Fruit fly (Drosophila melanogaster): Measurements from ENCODE around the gene Parg.

Parg gene

dm6 chrX:3681729-3682482 lies 10.6 kb upstream of the Parg start:
- no peak for TF ChIP-seq insv (optimal IDR thresholded peaks at IDR 0.05)
- no peak for TF ChIP-seq psq (optimal IDR thresholded peaks at IDR 0.05)
- no peak for TF ChIP-seq h (optimal IDR thresholded peaks at IDR 0.05)
- no peak for TF ChIP-seq ttk (optimal IDR thresholded peaks at IDR 0.05)
- TF ChIP-seq Sin3A (optimal IDR thresholded peaks at IDR 0.05), result no peak
- no peak for TF ChIP-seq Myc (optimal IDR thresholded peaks at IDR 0.05)

DNA sequence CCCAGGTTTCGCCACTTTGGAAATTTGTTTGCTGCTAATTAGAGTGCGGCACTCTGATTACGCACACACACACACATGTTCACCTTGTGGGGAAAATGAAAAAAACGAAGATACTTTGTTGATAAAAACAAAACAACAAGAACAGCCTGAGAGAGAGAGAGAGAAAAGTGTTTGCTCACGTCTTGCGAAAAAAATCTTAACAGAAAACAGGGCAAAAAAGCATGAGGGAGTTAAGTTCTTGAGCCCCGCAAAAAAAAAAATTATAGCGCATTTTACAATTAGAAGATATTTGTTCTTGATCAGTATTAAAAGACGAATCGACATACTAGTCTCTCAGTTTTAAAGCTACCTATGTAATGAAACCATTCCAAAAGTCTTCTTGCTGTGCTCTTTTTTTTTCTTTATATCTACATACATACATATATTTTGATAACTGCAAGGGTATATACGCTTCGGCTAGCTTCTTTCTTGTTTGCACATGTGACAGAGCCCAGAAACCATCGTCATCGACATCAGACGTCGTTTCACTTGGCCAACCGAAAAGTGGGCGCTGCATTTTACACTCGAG lies 9.5 kb upstream of the Parg start:
- TF ChIP-seq Myc (optimal IDR thresholded peaks at IDR 0.05), result no peak
- TF ChIP-seq ttk (optimal IDR thresholded peaks at IDR 0.05), result no peak
- no peak for TF ChIP-seq h (optimal IDR thresholded peaks at IDR 0.05)
- no peak for TF ChIP-seq insv (optimal IDR thresholded peaks at IDR 0.05)
- TF ChIP-seq Sin3A (optimal IDR thresholded peaks at IDR 0.05), result no peak
- no peak for TF ChIP-seq psq (optimal IDR thresholded peaks at IDR 0.05)

DNA sequence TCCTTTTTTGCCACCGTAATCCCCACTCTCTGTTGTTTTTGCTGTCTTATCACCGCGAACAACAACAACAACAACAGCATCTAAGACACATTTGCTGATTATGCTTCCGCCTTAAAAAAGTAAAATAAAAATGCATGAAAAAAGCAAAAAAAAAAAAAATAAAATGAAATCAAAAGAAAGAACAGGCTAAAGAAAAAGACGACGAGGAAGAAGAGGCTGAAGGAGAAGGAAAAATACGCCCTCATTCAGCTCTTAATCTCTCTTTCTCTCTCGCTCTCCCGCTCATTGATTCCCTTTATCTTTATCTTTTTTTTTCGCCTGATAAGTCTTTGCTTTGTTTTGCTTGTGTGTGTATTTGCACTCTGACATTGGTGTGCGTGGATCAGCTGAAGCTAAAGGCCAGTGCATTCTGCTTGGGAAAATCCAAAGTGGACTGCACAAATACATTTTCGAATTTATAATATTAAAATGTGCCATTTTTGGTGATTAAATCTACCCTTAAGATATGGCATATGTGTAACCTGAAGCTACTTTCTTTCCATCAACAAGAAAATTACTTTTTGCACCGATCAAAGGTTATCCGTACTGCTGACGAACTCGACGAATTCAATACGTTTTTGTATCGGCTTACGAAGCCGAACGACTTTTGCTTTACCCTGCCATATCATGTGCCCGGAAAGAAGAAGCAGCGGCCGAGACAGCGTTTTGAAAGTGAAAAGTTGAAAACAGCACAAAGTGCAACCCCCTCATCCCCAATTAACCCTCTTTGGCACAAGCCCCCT lies 8.8 kb upstream of the Parg start:
- TF ChIP-seq ttk (optimal IDR thresholded peaks at IDR 0.05), result no peak
- no peak for TF ChIP-seq Myc (optimal IDR thresholded peaks at IDR 0.05)
- TF ChIP-seq h (optimal IDR thresholded peaks at IDR 0.05), result no peak
- no peak for TF ChIP-seq insv (optimal IDR thresholded peaks at IDR 0.05)
- TF ChIP-seq Sin3A (optimal IDR thresholded peaks at IDR 0.05), result no peak
- no peak for TF ChIP-seq psq (optimal IDR thresholded peaks at IDR 0.05)

DNA sequence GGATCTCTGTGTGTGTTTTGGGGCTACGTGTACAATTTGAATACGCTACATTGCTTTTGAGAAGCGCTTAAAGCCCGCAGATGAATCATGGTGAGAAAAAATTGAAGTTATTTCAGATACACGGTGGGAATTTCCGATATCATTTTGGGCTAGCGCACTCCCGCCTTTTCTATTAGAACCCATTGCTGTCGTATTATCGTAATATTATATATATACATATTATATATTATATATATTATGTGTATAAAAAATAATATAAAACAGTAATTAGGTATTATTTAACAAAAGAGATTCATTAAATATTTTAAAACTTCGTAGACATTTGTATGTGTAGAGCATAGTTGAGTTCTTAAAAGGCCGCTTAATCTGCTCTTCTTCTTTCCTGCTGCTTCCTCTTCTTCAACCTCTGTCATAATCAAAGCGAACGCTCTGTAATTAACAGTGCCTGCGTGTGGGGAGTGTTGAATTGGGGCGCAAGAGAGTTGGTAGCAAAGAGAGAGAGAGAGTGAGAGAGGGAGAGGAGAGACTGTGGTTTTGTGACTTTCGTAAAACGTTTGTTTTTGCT lies 6.6 kb upstream of the Parg start:
- TF ChIP-seq insv (optimal IDR thresholded peaks at IDR 0.05) (no peak), Sin3A (optimal IDR thresholded peaks at IDR 0.05) (no peak), h (optimal IDR thresholded peaks at IDR 0.05) (no peak)

- no peak for TF ChIP-seq insv (optimal IDR thresholded peaks at IDR 0.05)
- no peak for TF ChIP-seq Myc (optimal IDR thresholded peaks at IDR 0.05)
- TF ChIP-seq ttk (optimal IDR thresholded peaks at IDR 0.05), result no peak
- no peak for TF ChIP-seq psq (optimal IDR thresholded peaks at IDR 0.05)
- TF ChIP-seq h (optimal IDR thresholded peaks at IDR 0.05), result no peak
- TF ChIP-seq Sin3A (optimal IDR thresholded peaks at IDR 0.05), result no peak
These were observed 6.0 kb upstream of the Parg start for dm6 chrX:3677156-3677846.

DNA sequence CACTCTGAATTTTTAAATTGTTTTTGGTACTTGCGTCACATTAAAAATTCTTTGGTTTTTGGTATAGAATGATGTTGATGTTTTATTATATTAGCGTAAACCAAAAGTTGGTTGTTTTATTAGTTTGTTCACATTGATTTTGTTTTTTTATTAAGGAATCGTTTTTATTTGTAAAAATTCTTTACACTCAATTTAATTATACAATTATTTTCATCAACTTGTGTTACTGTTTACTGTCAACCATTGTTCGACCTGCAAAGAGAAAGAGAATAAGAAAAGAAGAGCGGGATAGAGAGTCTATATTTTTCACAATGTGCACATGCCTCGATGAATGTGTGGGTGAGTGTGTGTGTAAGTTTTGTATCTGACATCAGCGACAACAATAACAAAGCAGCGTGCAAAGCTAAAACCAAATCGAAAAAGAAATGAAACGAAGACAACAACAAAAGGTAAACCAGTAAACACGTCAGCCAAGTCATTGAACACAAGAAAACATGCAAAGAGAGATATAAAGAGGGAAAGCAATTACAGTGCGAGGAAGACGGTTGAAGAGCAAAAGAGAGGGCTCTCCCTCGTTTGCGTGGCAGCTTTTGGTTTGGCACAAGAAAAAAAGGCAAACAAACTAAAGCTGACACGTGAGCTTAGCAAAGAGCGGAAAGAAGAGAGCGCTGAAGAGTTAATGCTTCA lies 5.3 kb upstream of the Parg start:
- no peak for TF ChIP-seq Sin3A (optimal IDR thresholded peaks at IDR 0.05)

dm6 chrX:3675538-3675937 lies 4.2 kb upstream of the Parg start:
- TF ChIP-seq h (optimal IDR thresholded peaks at IDR 0.05) (no peak), Myc (optimal IDR thresholded peaks at IDR 0.05) (no peak), insv (optimal IDR thresholded peaks at IDR 0.05) (no peak), Sin3A (optimal IDR thresholded peaks at IDR 0.05) (no peak), ttk (optimal IDR thresholded peaks at IDR 0.05) (no peak)

- TF ChIP-seq h (optimal IDR thresholded peaks at IDR 0.05) (no peak), psq (optimal IDR thresholded peaks at IDR 0.05) (no peak), Sin3A (optimal IDR thresholded peaks at IDR 0.05) (no peak)
These were observed 3.5 kb upstream of the Parg start for dm6 chrX:3674829-3675228.

- TF ChIP-seq psq (optimal IDR thresholded peaks at IDR 0.05), result no peak
- no peak for TF ChIP-seq h (optimal IDR thresholded peaks at IDR 0.05)
- TF ChIP-seq insv (optimal IDR thresholded peaks at IDR 0.05), result no peak
- TF ChIP-seq Myc (optimal IDR thresholded peaks at IDR 0.05), result no peak
- TF ChIP-seq Sin3A (optimal IDR thresholded peaks at IDR 0.05), result no peak
- no peak for TF ChIP-seq ttk (optimal IDR thresholded peaks at IDR 0.05)
These were observed 2.5 kb upstream of the Parg start for dm6 chrX:3673710-3674344.

dm6 chrX:3672095-3672995 lies 1.0 kb upstream of the Parg start:
- TF ChIP-seq ttk (optimal IDR thresholded peaks at IDR 0.05) (no peak), Myc (optimal IDR thresholded peaks at IDR 0.05) (no peak), Sin3A (optimal IDR thresholded peaks at IDR 0.05) (no peak), h (optimal IDR thresholded peaks at IDR 0.05) (no peak), psq (optimal IDR thresholded peaks at IDR 0.05) (no peak), insv (optimal IDR thresholded peaks at IDR 0.05) (no peak)
